Worm (Caenorhabditis elegans) whole organism, late embryonic: ENCODE data around the gene lgc-22.

Experiments used
- C38D4.7 ChIP-seq: fragments of 200-800 bp; sonication (Bioruptor generic); optimal IDR thresholded peaks from 2 replicates; lab custom pipeline; 2018; ENCODE audit warnings: mild to moderate bottlenecking, missing genetic modification characterization, moderate library complexity, missing compliant biosample characterization
- F13H6.1 ChIP-seq: sonication (generic microtip); optimal IDR thresholded peaks from 2 replicates; lab custom pipeline; 2016; ENCODE audit warnings: missing genetic modification characterization, missing compliant biosample characterization
- K02D7.2 ChIP-seq: sonication (generic microtip); optimal IDR thresholded peaks from 2 replicates; lab custom pipeline; 2017; ENCODE audit warnings: mild to moderate bottlenecking, missing genetic modification characterization, missing compliant biosample characterization
- Y22D7AL.16 ChIP-seq: sonication (generic microtip); optimal IDR thresholded peaks from 2 replicates; lab custom pipeline; 2016; ENCODE audit warnings: missing genetic modification characterization, missing compliant biosample characterization
- ahr-1 ChIP-seq: sonication (generic microtip); optimal IDR thresholded peaks from 2 replicates; lab custom pipeline; 2016; ENCODE audit warnings: missing genetic modification characterization, missing compliant biosample characterization
- ceh-18 ChIP-seq: sonication (generic microtip); optimal IDR thresholded peaks from 2 replicates; lab custom pipeline; 2016; ENCODE audit warnings: missing genetic modification characterization, missing compliant biosample characterization
- ceh-34 ChIP-seq: sonication (generic microtip); optimal IDR thresholded peaks from 2 replicates; lab custom pipeline; 2016; ENCODE audit warnings: mild to moderate bottlenecking, missing genetic modification characterization, missing compliant biosample characterization
- ceh-48 ChIP-seq: sonication (generic microtip); optimal IDR thresholded peaks from 2 replicates; lab custom pipeline; 2016; ENCODE audit warnings: missing genetic modification characterization, inconsistent platforms, missing compliant biosample characterization
- che-1 ChIP-seq: sonication (generic microtip); optimal IDR thresholded peaks from 2 replicates; lab custom pipeline; 2016; ENCODE audit warnings: mild to moderate bottlenecking, missing genetic modification characterization, missing compliant biosample characterization
- dmd-4 ChIP-seq: sonication (generic microtip); optimal IDR thresholded peaks from 2 replicates; lab custom pipeline; 2016; ENCODE audit warnings: borderline replicate concordance, missing genetic modification characterization, missing compliant biosample characterization
- dve-1 ChIP-seq: sonication (generic microtip); optimal IDR thresholded peaks from 2 replicates; lab custom pipeline; 2017; ENCODE audit warnings: antibody characterized with exemption, mild to moderate bottlenecking, missing genetic modification characterization, missing compliant biosample characterization
- fax-1 ChIP-seq: sonication (generic microtip); optimal IDR thresholded peaks from 2 replicates; lab custom pipeline; 2016; ENCODE audit warnings: missing genotype, missing genetic modification characterization, missing compliant biosample characterization
- fkh-10 ChIP-seq: fragments of 150-350 bp; optimal IDR thresholded peaks from 2 replicates; lab custom pipeline; 2014; ENCODE audit warnings: missing biosample characterization, missing genetic modification reagents, missing genetic modification characterization
- fkh-6 ChIP-seq: sonication (generic microtip); optimal IDR thresholded peaks from 2 replicates; lab custom pipeline; 2016; ENCODE audit warnings: missing genetic modification characterization, missing compliant biosample characterization
- gmeb-2 ChIP-seq: sonication (generic microtip); optimal IDR thresholded peaks from 2 replicates; lab custom pipeline; 2016; ENCODE audit warnings: missing genetic modification characterization, inconsistent platforms, missing compliant biosample characterization
- hlh-13 ChIP-seq: fragments of 200-800 bp; sonication (Bioruptor generic); optimal IDR thresholded peaks from 2 replicates; lab custom pipeline; 2018; ENCODE audit warnings: mild to moderate bottlenecking, missing genetic modification characterization, missing compliant biosample characterization
- hlh-15 ChIP-seq: sonication (generic microtip); optimal IDR thresholded peaks from 2 replicates; lab custom pipeline; 2016; ENCODE audit warnings: missing genetic modification characterization, missing compliant biosample characterization
- hlh-30 ChIP-seq: sonication (generic microtip); optimal IDR thresholded peaks from 2 replicates; lab custom pipeline; 2017; ENCODE audit warnings: antibody characterized with exemption, missing genetic modification characterization, missing compliant biosample characterization; ENCODE audit not compliant: insufficient read depth
- hlh-6 ChIP-seq: sonication (generic microtip); optimal IDR thresholded peaks from 2 replicates; lab custom pipeline; 2016; ENCODE audit warnings: missing genotype, missing genetic modification characterization, missing compliant biosample characterization
- hlh-8 ChIP-seq: sonication (generic microtip); optimal IDR thresholded peaks from 2 replicates; lab custom pipeline; 2016; ENCODE audit warnings: missing genotype, missing genetic modification characterization, missing compliant biosample characterization
- nhr-11 ChIP-seq: fragments of 150-350 bp; optimal IDR thresholded peaks from 2 replicates; lab custom pipeline; 2014; ENCODE audit warnings: missing biosample characterization, missing genetic modification characterization
- nhr-232 ChIP-seq: sonication (generic microtip); optimal IDR thresholded peaks from 2 replicates; lab custom pipeline; 2016; ENCODE audit warnings: missing genetic modification characterization, missing compliant biosample characterization
- npax-4 ChIP-seq: sonication (generic microtip); optimal IDR thresholded peaks from 2 replicates; lab custom pipeline; 2016; ENCODE audit warnings: missing genetic modification characterization, missing compliant biosample characterization
- odd-2 ChIP-seq: sonication (generic microtip); optimal IDR thresholded peaks from 2 replicates; lab custom pipeline; 2017; ENCODE audit warnings: antibody characterized with exemption, mild to moderate bottlenecking, missing genetic modification characterization, missing compliant biosample characterization
- pag-3 ChIP-seq: sonication (generic microtip); optimal IDR thresholded peaks from 2 replicates; lab custom pipeline; 2016; ENCODE audit warnings: missing compliant biosample characterization, missing genetic modification characterization, borderline replicate concordance
- pax-1 ChIP-seq: fragments of 150-350 bp; optimal IDR thresholded peaks from 2 replicates; lab custom pipeline; 2014; ENCODE audit warnings: missing biosample characterization, missing genetic modification characterization
- pha-4 ChIP-seq: fragments of 150-350 bp; optimal IDR thresholded peaks from 2 replicates; lab custom pipeline; 2018; ENCODE audit warnings: missing biosample characterization, missing genetic modification reagents, missing genetic modification characterization
- sox-4 ChIP-seq: sonication (generic microtip); optimal IDR thresholded peaks from 2 replicates; lab custom pipeline; 2017; ENCODE audit warnings: mild to moderate bottlenecking, missing genetic modification characterization, inconsistent platforms, missing compliant biosample characterization
- syd-9 ChIP-seq: sonication (generic microtip); optimal IDR thresholded peaks from 2 replicates; lab custom pipeline; 2016; ENCODE audit warnings: mild to moderate bottlenecking, missing genetic modification characterization, moderate library complexity, missing compliant biosample characterization
- tbx-2 ChIP-seq: sonication (generic microtip); optimal IDR thresholded peaks from 2 replicates; lab custom pipeline; 2016; ENCODE audit warnings: missing genetic modification characterization, missing compliant biosample characterization
- tbx-7 ChIP-seq: sonication (generic microtip); optimal IDR thresholded peaks from 2 replicates; lab custom pipeline; 2016; ENCODE audit warnings: missing genotype, missing genetic modification characterization, missing compliant biosample characterization
- ttx-3 ChIP-seq: sonication (generic microtip); optimal IDR thresholded peaks from 2 replicates; lab custom pipeline; 2016; ENCODE audit warnings: missing genetic modification reagents, missing genetic modification characterization, missing compliant biosample characterization
- unc-3 ChIP-seq, 2 experiments: fragments of 200-800 bp in 1 of 2; sonication (Bioruptor generic) in 1 of 2; sonication (generic microtip) in 1 of 2; conservative IDR thresholded peaks in 1 of 2; optimal IDR thresholded peaks in 1 of 2; 2 replicates each; pipeline versions ENCODE4 v1.3.6 to Lab custom; 2016 to 2022; ENCODE audit warnings: missing compliant biosample characterization in 2 of 2, missing genetic modification characterization in 2 of 2, missing genetic modification reagents in 1 of 2
- unc-55 ChIP-seq: sonication (generic microtip); optimal IDR thresholded peaks from 2 replicates; lab custom pipeline; 2017; ENCODE audit warnings: missing biosample characterization, missing genetic modification reagents, missing genetic modification characterization
- zip-5 ChIP-seq: sonication (generic microtip); optimal IDR thresholded peaks from 2 replicates; lab custom pipeline; 2016; ENCODE audit warnings: missing genetic modification characterization, missing compliant biosample characterization

The lgc-22 gene

ce11 chrIV:4301202-4301601 lies at the start of gene lgc-22:
Gene lgc-22 (plus strand): TSS chrIV:4301306.
- no peak for TF ChIP-seq che-1 (tag; lab: Kevin White, UChicago)
- TF ChIP-seq tbx-2 (tag; lab: Kevin White, UChicago), result no peak
- TF ChIP-seq F13H6.1, result no peak
- no peak for TF ChIP-seq gmeb-2 (tag; lab: Kevin White, UChicago)
- no peak for TF ChIP-seq hlh-30 (tag; lab: Kevin White, UChicago)
- TF ChIP-seq hlh-13 (GFP tag; lab: Kevin White, UChicago), result no peak
- no peak for TF ChIP-seq ceh-34
- TF ChIP-seq nhr-232 (tag; lab: Kevin White, UChicago), result no peak
- no peak for TF ChIP-seq syd-9 (tag; lab: Kevin White, UChicago)
- TF ChIP-seq pha-4 (tag; lab: Kevin White, UChicago), result no peak
- TF ChIP-seq sox-4 (tag; lab: Kevin White, UChicago), result no peak
- TF ChIP-seq dve-1 (tag; lab: Kevin White, UChicago), result no peak
- no peak for TF ChIP-seq ttx-3 (tag; lab: Kevin White, UChicago)
- TF ChIP-seq dmd-4 (tag; lab: Kevin White, UChicago), result no peak
- TF ChIP-seq Y22D7AL.16, result no peak
- no peak for TF ChIP-seq C38D4.7 (GFP tag; lab: Kevin White, UChicago)

DNA sequence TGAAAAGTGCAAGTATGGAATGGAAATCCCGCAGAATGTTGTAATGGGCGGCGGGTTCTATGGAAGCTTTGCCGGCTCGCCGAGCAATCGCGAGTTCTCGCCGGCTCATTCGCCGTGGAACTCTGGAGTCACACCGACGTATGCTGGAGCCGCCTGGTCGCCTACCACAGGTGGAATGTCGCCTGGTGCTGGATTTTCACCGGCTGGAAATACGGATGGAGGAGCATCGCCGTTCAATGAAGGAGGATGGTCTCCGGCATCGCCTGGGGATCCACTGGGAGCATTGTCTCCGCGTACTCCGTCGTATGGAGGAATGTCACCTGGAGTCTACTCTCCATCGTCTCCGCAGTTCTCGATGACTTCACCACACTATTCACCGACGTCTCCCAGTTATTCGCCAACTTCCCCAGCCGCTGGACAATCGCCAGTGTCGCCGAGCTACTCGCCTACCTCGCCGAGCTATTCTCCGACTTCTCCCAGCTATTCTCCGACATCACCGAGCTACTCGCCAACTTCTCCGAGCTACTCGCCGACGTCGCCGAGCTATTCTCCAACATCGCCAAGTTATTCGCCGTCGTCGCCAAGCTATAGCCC lies 46.0 kb upstream of the lgc-22 start:
- TF ChIP-seq ceh-18 (tag; lab: Kevin White, UChicago), result no peak
- no peak for TF ChIP-seq ceh-48 (tag; lab: Kevin White, UChicago)
- TF ChIP-seq hlh-6 (tag; lab: Kevin White, UChicago), result no peak
- TF ChIP-seq hlh-13 (GFP tag; lab: Kevin White, UChicago), result no peak
- TF ChIP-seq odd-2 (tag; lab: Kevin White, UChicago), result no peak
- no peak for TF ChIP-seq unc-55 (GFP tag; lab: Kevin White, UChicago)
- TF ChIP-seq C38D4.7 (GFP tag; lab: Kevin White, UChicago), result no peak
- no peak for TF ChIP-seq sox-4 (tag; lab: Kevin White, UChicago)
- TF ChIP-seq ahr-1 (tag; lab: Kevin White, UChicago), result no peak
- TF ChIP-seq tbx-7 (tag; lab: Kevin White, UChicago), result no peak
- no peak for TF ChIP-seq npax-4 (tag; lab: Kevin White, UChicago)
- no peak for TF ChIP-seq hlh-30 (tag; lab: Kevin White, UChicago)
- TF ChIP-seq K02D7.2 (tag; lab: Kevin White, UChicago), result no peak
- TF ChIP-seq zip-5 (tag; lab: Kevin White, UChicago), result no peak
- no peak for TF ChIP-seq fax-1 (tag; lab: Kevin White, UChicago)
- TF ChIP-seq unc-3 (GFP tag; conservative IDR thresholded peaks at IDR 0.05; lab: Robert Waterston, UW), result no peak
- TF ChIP-seq unc-3 (tag; optimal IDR thresholded peaks at IDR 0.05; lab: Kevin White, UChicago), result no peak

DNA sequence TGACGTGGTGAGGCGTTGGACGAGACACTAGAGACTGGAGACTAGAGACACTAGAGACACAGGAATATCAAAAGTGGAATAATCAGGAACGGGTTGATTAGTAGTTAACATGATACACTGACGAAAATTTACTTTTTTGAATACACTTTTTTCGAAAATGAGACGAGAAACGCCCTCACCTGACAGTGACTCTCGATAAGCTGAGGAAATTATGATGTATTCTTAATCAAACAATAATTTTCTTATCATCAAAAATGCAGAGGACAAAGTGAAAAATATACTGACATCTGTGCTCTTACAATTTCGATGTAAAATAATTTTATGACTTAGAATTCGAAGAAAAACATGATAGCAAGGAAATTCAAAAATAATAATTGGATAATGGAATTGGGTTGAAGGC lies 41.7 kb upstream of the lgc-22 start:
- TF ChIP-seq dve-1 (tag; lab: Kevin White, UChicago), result no peak
- TF ChIP-seq fkh-6, result no peak
- no peak for TF ChIP-seq dmd-4 (tag; lab: Kevin White, UChicago)
- TF ChIP-seq fkh-10 (GFP tag; lab: Kevin White, UChicago), result no peak
- no peak for TF ChIP-seq tbx-7 (tag; lab: Kevin White, UChicago)
- TF ChIP-seq hlh-15 (tag; lab: Kevin White, UChicago), result no peak
- no peak for TF ChIP-seq nhr-232 (tag; lab: Kevin White, UChicago)
- TF ChIP-seq nhr-11 (tag; lab: Kevin White, UChicago), result no peak
- TF ChIP-seq hlh-8 (tag; lab: Kevin White, UChicago), result no peak
- no peak for TF ChIP-seq pag-3
- no peak for TF ChIP-seq pax-1 (tag; lab: Kevin White, UChicago)
- no peak for TF ChIP-seq ceh-18 (tag; lab: Kevin White, UChicago)
- TF ChIP-seq zip-5 (tag; lab: Kevin White, UChicago), result no peak
- TF ChIP-seq npax-4 (tag; lab: Kevin White, UChicago), result no peak
